Worm (Caenorhabditis elegans): Measurements from ENCODE around the gene str-143.

The str-143 gene

DNA sequence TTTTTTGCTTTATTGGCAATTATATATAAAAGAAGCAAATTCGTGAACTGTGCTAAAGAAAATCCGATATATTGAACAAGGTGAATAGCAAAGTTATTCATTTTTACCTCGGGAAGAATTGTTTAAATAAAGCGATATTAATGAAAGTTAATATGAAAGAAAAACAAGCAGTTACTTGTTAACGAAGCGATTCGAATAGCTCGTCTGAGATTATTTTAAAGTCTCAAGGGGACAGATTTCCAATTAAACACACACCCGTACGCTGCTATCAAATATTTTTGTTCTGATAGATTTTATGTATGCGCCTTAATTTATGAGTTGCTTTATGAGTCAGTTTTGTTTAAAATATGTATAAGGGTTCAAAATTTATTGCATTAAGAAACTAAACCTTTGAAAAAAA is 1.7 kb downstream of the str-143 start, which contains the start of gene str-140:
str-140 (minus strand) TSS at position 101 of the 400 bp plus-strand sequence.
- no peak for TF ChIP-seq unc-62 (GFP tag; optimal IDR thresholded peaks at IDR 0.05)

DNA sequence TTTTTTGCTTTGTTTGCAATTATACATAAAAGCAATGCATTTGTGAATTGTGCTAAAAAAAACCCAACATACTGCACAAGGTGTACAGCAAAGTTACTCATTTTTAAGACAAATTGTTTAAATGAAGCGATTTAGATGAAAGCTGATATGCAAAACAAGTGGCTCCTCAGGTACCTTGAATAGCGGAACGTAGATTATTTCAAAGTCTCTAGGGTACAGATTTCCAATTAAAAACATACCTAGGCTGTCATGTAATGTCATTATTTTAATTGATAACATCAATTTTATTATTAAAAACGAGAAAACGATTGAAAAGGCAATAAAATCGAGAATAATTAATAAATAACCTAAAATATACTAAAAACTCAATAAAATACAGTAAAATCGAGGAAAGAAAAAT is 7.5 kb downstream of the str-143 start, which contains the start of gene str-139:
str-139 (minus strand) TSS at position 101 of the 400 bp plus-strand sequence.
- TF ChIP-seq unc-62 (GFP tag; optimal IDR thresholded peaks at IDR 0.05) = no peak

DNA sequence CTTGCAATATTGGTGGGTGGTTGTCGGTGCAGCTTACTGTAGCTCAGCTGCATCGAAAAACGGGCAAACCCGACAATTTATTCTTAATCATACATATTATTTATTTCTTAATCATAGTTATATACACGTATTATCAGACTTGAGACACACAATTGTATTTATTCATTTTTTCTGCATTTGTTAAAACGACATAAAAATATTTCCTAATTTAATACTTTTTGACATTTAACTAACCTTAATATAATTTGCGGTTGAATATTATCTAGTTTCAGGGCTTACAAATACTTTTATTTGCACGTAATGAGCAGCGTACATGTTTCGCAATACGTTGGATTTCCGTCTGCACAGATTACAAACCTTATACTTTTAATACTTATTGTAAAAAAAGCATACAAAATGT is 11.2 kb downstream of the str-143 start, which contains the start of gene str-138:
str-138 (plus strand) TSS at position 301 of the 400 bp plus-strand sequence.
- TF ChIP-seq unc-62 (GFP tag; optimal IDR thresholded peaks at IDR 0.05) = no peak

DNA sequence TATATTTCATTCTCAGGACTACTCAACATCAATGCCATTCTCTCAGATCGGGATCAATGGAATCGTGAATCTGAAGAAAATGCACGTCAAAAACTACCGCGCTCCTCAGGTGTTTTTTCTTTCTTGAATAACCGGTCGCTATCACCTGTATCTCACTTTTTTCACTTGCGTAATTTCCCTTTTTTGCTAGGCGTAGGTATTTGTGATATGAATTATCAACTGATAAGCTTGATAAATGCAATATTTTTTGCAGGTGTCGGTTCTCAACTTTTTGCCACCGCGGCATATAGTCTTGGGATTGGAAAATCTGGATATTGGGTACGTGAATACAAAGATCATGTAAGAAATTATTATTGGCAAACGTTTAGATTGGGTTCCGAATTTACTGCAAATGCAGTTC is 14.4 kb downstream of the str-143 start:
- TF ChIP-seq unc-62 (GFP tag; optimal IDR thresholded peaks at IDR 0.05) = no peak

DNA sequence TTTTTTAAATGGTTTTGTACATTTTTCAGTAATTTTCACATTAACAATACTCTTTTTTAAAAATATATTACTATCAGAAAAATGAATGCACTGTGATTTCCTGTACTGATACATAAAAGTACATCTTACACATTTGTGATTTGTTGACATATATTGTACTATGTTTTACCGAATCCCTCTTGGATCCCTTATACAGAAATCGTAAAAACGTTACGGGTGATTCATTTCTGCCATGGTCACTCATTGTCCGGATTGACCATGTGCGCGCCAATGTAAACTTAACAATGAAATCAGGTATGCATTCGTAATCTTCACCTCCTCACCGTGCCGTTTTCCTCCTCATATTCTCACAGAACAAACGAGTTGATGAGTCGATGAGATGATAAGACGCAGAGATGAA is 15.4 kb downstream of the str-143 start, which contains the start of gene ZC513.2:
ZC513.2 (plus strand) TSS at position 301 of the 400 bp plus-strand sequence.
- no peak for TF ChIP-seq unc-62 (GFP tag; optimal IDR thresholded peaks at IDR 0.05)

DNA sequence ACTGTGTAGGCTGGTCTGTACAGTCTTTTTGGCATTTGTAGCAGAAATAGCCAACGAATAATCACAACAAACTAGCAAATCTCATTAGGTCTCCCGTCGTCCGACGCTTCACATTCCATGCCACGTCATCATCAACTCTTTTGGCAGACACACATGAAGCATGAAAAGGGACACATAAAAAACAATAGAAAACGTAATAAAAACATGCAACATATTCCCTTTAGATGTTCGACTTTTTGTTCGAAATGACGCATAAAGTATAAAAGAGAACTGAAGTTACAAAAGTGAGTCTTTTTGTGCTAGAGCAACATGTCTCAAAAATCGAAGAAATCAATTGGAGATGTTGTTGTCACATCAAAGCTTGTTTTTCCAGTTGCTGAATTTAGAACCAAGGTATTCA is 17.7 kb downstream of the str-143 start, which contains the start of gene sth-1:
sth-1 (plus strand) TSS at position 301 of the 400 bp plus-strand sequence.
- TF ChIP-seq unc-62 (GFP tag; optimal IDR thresholded peaks at IDR 0.05) = no peak

DNA sequence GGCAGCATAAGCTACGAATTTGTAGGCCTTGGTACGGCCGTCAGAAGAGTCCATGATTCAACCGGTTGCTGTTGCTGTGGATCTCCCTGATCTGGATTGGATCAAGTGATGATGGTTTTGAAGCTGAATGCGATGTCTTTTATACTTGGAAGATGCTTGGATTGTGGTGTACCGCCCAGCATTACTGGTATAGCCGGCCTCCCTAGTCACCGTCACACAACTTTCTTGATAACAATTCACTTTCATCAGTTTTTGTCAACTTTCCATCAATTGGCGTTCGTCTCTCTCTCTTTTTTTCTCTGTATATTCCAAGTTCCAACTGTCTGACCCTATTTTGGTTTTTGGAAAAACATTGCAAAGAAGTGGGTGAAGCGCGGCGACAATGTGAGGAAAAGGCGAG is 18.7 kb downstream of the str-143 start, which contains the start of gene col-43:
col-43 (minus strand) TSS at position 101 of the 400 bp plus-strand sequence.
- no peak for TF ChIP-seq unc-62 (GFP tag; optimal IDR thresholded peaks at IDR 0.05)

DNA sequence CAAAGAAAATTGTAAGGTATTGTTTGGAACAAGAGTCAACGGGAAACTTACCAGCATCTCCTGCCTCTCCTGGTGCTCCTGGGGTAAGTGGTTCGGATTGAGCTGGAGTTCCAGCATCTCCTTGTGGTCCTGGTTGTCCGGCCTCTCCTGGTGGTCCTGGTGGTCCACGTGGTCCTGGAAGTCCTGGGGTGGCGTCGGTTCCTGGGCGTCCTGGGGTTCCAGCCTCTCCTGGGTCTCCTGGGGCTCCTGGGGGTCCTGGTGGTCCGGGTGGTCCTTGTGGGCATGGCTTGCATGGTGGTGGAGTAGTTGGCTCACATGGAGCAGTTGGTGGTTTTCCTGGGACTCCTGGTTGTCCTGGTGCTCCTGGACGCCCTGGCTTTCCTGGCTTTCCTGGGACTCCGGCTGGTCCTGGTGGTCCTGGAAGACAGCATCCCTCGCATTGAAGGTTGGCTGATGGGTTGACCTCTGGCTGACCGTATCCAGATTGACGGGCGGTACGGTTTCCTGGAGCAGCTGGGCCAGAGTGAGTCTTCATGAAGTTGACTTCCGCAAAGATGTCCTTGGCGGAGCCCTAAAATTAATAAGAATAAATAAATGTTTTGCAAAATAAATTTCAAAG is 19.4 kb downstream of the str-143 start:
- TF ChIP-seq unc-62 (GFP tag; optimal IDR thresholded peaks at IDR 0.05) = no peak

DNA sequence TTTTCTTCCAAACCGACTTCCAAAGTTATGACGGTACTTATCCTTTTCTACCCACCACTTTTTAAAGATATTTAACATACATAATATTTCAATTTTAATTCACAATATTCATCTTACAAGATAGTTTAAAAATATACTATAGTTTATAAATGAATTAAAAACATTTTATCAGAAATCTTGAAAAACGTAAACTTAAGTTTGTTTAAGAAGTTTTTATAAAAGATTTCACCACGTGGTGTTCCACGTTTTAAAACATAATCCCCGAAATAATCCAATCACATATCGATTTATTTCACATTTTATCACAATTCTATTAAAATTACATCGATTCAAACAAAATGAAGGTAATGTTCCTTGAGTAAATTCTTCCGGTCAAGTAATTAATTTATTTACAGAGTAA is 22.8 kb downstream of the str-143 start, which contains the start of gene ZC513.3:
ZC513.3 (plus strand) TSS at position 301 of the 400 bp plus-strand sequence.
- TF ChIP-seq unc-62 (GFP tag; optimal IDR thresholded peaks at IDR 0.05) = no peak

DNA sequence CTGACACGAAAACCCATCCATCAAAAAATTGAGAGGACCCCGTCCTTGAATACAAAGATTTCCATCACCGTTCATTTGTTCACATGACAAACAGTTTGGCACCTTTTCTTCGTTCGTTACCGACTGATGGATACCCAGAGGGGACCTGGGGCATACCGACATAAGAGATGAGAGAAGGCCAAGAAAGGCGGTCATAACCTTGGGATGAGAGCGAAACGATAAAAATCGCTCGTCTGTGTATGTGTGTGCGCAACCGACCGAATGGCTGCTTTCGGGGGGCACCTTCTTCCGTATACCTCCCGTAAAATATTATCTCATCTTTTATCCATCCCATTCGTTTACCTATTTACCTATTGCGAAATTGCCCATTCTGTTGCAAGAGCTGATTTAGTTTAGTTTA is 24.6 kb downstream of the str-143 start:
- no peak for TF ChIP-seq unc-62 (GFP tag; optimal IDR thresholded peaks at IDR 0.05)

DNA sequence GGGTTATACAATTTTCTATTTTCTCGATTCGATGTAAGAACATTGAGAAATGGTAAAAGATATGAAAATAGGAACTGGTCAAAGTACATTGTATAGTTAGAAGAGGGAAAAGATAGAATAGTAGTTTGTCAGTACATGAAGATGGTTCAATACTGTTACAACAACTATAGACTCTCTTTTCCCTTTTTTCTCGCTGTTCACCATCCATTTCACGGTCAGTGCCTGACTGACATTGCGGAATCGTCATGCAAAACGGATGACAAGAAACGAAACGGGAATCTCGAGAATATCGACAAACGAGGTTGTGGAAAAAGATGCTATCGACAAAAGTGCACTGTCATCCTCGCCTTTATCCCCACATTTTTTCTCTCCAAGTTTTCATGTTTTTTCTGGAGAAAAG is 25.9 kb downstream of the str-143 start:
- TF ChIP-seq unc-62 (GFP tag; optimal IDR thresholded peaks at IDR 0.05) = no peak

DNA sequence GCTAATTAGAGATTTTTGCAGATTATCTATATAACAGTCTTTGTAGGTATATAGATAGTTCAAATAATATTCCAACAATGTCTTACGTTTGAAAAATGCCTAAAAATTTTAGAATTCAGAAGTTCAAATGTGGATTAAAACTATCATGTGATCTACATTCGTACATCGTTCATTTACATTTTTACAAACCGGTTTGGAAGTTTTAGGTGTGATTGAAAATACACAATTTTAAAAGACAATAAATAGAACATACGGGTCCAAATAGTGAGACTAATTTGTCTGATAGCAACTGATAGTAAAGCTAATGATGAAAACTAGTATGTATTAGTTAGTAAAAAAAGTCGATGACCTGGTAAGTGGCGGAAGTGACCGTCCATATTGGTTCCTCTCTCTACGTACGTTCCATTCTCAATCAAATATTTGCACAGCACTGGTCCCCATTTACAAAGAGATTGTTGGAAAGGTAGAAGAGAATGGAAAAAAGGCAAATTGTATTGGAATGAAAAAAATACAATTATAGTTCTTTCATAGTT is 28.1 kb downstream of the str-143 start:
- no peak for TF ChIP-seq unc-62 (GFP tag; optimal IDR thresholded peaks at IDR 0.05)

DNA sequence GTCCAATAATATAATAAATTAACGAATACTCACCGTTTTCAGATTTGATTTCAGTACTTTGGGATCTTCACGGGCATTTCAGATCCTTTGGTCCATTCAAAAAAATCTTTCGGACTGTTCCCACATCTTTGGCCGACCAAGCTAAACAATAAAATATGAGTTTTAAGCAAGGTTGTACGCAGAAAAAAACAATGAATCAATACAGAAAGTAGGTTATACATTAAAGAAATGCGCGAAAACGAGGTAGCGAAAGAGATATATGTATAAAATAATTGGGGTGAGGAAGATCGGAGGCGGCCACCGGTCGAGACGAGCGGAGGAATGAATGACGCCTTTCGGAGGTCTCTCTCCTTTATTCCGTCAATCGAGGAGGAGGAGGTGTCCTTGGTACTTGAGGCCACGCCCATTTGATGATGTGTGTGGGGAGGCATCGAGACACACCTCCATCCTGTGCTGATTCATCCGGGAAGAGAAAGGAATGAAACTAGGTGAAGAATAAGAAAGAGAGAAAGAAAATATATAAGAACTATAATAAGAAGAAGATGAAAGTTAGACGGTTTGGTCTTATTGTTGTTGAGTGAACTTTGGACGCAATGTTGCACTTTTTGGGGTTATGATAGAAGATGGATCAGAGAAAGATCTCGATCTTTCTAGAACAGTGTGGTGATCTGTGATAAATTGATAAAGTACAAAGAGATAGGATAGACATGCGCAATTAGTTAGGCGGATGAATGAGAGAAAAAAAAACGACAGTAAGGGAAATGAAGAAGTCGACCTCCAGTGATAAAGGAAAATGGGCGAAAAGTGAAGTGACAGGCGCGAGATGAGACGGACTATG is 29.1 kb downstream of the str-143 start:
- TF ChIP-seq unc-62 (GFP tag; optimal IDR thresholded peaks at IDR 0.05) = no peak

DNA sequence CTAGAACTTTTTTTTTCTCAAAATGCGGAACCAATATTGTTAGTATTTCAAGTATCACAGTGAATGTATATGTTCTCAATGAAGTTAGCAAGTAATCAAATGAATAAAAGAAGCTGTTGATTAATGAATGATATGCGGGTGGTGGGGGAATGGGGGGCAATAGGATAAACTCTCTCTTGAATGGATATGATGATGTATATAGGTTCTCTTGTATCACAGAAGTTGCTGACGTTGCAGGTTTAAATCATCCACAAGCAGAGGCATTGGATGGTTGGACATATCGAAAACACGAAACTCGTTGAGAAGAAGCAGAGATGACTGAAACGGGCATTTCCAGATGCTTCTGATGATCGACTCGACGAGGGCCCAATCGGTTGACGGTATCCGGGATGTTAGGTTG is 29.9 kb downstream of the str-143 start:
- no peak for TF ChIP-seq unc-62 (GFP tag; optimal IDR thresholded peaks at IDR 0.05)

DNA sequence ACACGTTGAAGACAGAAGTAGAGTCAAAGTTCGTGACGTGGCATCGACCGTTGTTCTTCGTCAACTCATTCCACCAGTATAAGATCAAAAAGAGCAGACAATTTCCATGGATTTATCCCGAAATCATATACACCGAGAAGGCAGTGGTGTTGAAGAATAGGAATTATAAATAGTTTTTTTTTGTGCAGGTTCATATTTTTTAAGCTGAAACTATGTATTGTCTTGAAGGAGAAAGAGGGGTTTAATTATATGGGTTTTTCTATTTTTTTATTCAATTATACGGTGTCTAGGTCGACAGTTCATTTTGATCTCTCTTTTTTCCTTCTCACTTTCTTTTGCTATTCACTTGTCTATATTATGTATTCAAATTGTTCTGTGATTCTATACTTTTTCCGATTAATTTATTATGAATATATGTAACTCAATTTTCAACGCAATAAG is 30.4 kb downstream of the str-143 start:
- no peak for TF ChIP-seq unc-62 (GFP tag; optimal IDR thresholded peaks at IDR 0.05)

DNA sequence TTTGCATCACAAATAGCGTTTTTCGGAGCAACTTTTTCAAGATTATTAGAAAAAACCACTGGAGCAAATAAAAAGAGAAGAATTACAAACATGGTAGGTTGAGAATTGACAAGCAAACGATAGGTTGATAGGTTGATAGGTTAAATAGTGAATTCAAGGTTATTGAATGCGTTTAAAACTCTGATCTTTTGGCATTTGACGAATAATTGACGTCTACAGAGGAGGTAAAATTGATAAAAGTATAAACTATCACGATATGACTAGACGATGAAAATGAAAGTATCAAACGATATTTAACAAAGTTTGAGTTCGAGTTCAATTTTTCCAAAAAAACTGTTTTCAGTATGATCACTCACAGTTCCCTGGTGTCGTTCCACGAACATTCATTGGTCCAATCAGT is 33.6 kb downstream of the str-143 start, which contains the start of gene ZC513.14:
ZC513.14 (minus strand) TSS at position 101 of the 400 bp plus-strand sequence.
- no peak for TF ChIP-seq unc-62 (GFP tag; optimal IDR thresholded peaks at IDR 0.05)
